Worm (Caenorhabditis elegans) whole organism, L4 larva: ENCODE results near the gene F45E1.2.

Experiments used
- D1046.2 ChIP-seq: fragments of 200-800 bp; sonication (Bioruptor generic); IDR thresholded peaks from 2 replicates; pipeline ENCODE4 v1.3.6; 2022; ENCODE audit warnings: missing genetic modification characterization, missing compliant biosample characterization
- F44E2.7 ChIP-seq: fragments of 200-800 bp; sonication (Bioruptor generic); IDR thresholded peaks from 2 replicates; pipeline ENCODE4 v2.1.2; 2022; ENCODE audit warnings: missing genetic modification characterization, missing compliant biosample characterization
- F49E8.2 ChIP-seq: sonication (generic microtip); optimal IDR thresholded peaks from 2 replicates; lab custom pipeline; 2016; ENCODE audit warnings: missing compliant biosample characterization, mild to moderate bottlenecking, missing genetic modification characterization, borderline replicate concordance
- R02D3.7 ChIP-seq: fragments of 150-350 bp; sonication (generic microtip); optimal IDR thresholded peaks from 3 replicates; lab custom pipeline; 2014; ENCODE audit warnings: missing biosample characterization, missing genetic modification characterization
- Y48G9A.11 ChIP-seq: fragments of 200-800 bp; sonication (Bioruptor generic); IDR thresholded peaks from 2 replicates; pipeline ENCODE4 v1.3.6; 2022; ENCODE audit warnings: missing genetic modification reagents, missing genetic modification characterization, missing compliant biosample characterization
- ZK337.2 ChIP-seq: fragments of 200-800 bp; sonication (Bioruptor generic); IDR thresholded peaks from 2 replicates; pipeline ENCODE4 v1.3.6; 2022; ENCODE audit warnings: missing genetic modification reagents, missing genetic modification characterization, missing compliant biosample characterization
- arid-1 ChIP-seq: fragments of 200-800 bp; sonication (Bioruptor generic); conservative IDR thresholded peaks from 2 replicates; pipeline ENCODE4 v1.3.6; 2022; ENCODE audit warnings: missing genetic modification reagents, missing genetic modification characterization, missing compliant biosample characterization
- ceh-20 ChIP-seq: fragments of 200-800 bp; sonication (Bioruptor generic); IDR thresholded peaks from 2 replicates; pipeline ENCODE4 v1.3.6; 2022; ENCODE audit warnings: missing genetic modification reagents, missing genetic modification characterization, missing compliant biosample characterization
- ceh-82 ChIP-seq: sonication (generic microtip); optimal IDR thresholded peaks from 2 replicates; lab custom pipeline; 2017; ENCODE audit warnings: missing biosample characterization, missing genetic modification characterization
- cey-2 ChIP-seq: sonication (generic microtip); optimal IDR thresholded peaks from 3 replicates; lab custom pipeline; 2017; ENCODE audit warnings: missing genetic modification characterization, mild to moderate bottlenecking, missing compliant biosample characterization, antibody characterized with exemption, borderline replicate concordance; ENCODE audit not compliant: insufficient read depth
- daf-12 ChIP-seq: fragments of 150-350 bp; optimal IDR thresholded peaks from 2 replicates; lab custom pipeline; 2014; ENCODE audit warnings: missing biosample characterization, missing genetic modification reagents, missing genetic modification characterization
- daf-16 ChIP-seq, 3 experiments: sonication (generic microtip); optimal IDR thresholded peaks; 2 replicates each; lab custom pipeline; 2016 to 2017; ENCODE audit warnings: missing genetic modification characterization in 3 of 3, missing genetic modification reagents in 3 of 3, mild to moderate bottlenecking in 2 of 3, missing compliant biosample characterization in 2 of 3, missing biosample characterization in 1 of 3, moderate library complexity in 1 of 3
- daf-19 ChIP-seq: fragments of 200-800 bp; sonication (Bioruptor generic); conservative IDR thresholded peaks from 2 replicates; pipeline ENCODE4 v1.3.6; 2022; ENCODE audit warnings: missing genetic modification characterization, missing compliant biosample characterization
- dmd-6 ChIP-seq: fragments of 200-800 bp; sonication (Bioruptor generic); IDR thresholded peaks from 2 replicates; pipeline ENCODE4 v1.3.6; 2022; ENCODE audit warnings: missing genetic modification reagents, missing genetic modification characterization, missing compliant biosample characterization
- dve-1 ChIP-seq: sonication (generic microtip); optimal IDR thresholded peaks from 2 replicates; lab custom pipeline; 2017; ENCODE audit warnings: antibody characterized with exemption, mild to moderate bottlenecking, missing genetic modification characterization, missing compliant biosample characterization; ENCODE audit not compliant: insufficient read depth
- fos-1 ChIP-seq: fragments of 150-350 bp; optimal IDR thresholded peaks from 2 replicates; lab custom pipeline; 2014; ENCODE audit warnings: missing biosample characterization, missing genetic modification characterization
- hlh-11 ChIP-seq: fragments of 200-800 bp; sonication (Bioruptor generic); optimal IDR thresholded peaks from 2 replicates; lab custom pipeline; 2018; ENCODE audit warnings: mild to moderate bottlenecking, missing genetic modification characterization, missing compliant biosample characterization
- hlh-30 ChIP-seq: sonication (generic microtip); optimal IDR thresholded peaks from 2 replicates; lab custom pipeline; 2017; ENCODE audit warnings: antibody characterized with exemption, mild to moderate bottlenecking, missing genetic modification characterization, missing compliant biosample characterization; ENCODE audit not compliant: insufficient read depth
- hmg-1.1 ChIP-seq: fragments of 200-800 bp; sonication (Bioruptor generic); IDR thresholded peaks from 2 replicates; pipeline ENCODE4 v1.3.6; 2022; ENCODE audit warnings: missing genetic modification reagents, missing genetic modification characterization, missing compliant biosample characterization
- lin-1 ChIP-seq: fragments of 200-800 bp; sonication (Bioruptor generic); IDR thresholded peaks from 2 replicates; pipeline ENCODE4 v1.3.6; 2022; ENCODE audit warnings: missing genetic modification reagents, missing genetic modification characterization, missing compliant biosample characterization
- lin-13 ChIP-seq: fragments of 150-350 bp; optimal IDR thresholded peaks from 2 replicates; lab custom pipeline; 2014; ENCODE audit warnings: missing biosample characterization, missing genetic modification reagents, missing genetic modification characterization
- lin-29 ChIP-seq: fragments of 200-800 bp; sonication (Bioruptor generic); IDR thresholded peaks from 2 replicates; pipeline ENCODE4 v1.3.6; 2022; ENCODE audit warnings: missing genetic modification reagents, missing genetic modification characterization, missing compliant biosample characterization
- lin-38 ChIP-seq: fragments of 200-800 bp; sonication (Bioruptor generic); IDR thresholded peaks from 2 replicates; pipeline ENCODE4 v1.3.6; 2022; ENCODE audit warnings: missing genetic modification reagents, missing genetic modification characterization, missing compliant biosample characterization
- lin-39 ChIP-seq: fragments of 150-350 bp; optimal IDR thresholded peaks from 2 replicates; lab custom pipeline; 2014; ENCODE audit warnings: missing biosample characterization, missing genetic modification reagents, missing genetic modification characterization
- lir-3 ChIP-seq: sonication (generic microtip); optimal IDR thresholded peaks from 2 replicates; lab custom pipeline; 2016; ENCODE audit warnings: mild to moderate bottlenecking, missing genetic modification characterization, missing compliant biosample characterization
- lsy-2 ChIP-seq, 2 experiments: fragments of 150-350 bp in 1 of 2; sonication (generic microtip) in 1 of 2; optimal IDR thresholded peaks; 2 replicates each; lab custom pipeline; 2014 to 2017; ENCODE audit warnings: missing biosample characterization in 2 of 2, missing genetic modification characterization in 2 of 2
- mep-1 ChIP-seq: fragments of 150-350 bp; sonication (generic microtip); optimal IDR thresholded peaks from 3 replicates; lab custom pipeline; 2014; ENCODE audit warnings: missing biosample characterization, missing genetic modification characterization
- mes-2 ChIP-seq: sonication (generic microtip); optimal IDR thresholded peaks from 2 replicates; lab custom pipeline; 2016; ENCODE audit warnings: missing genotype, mild to moderate bottlenecking, missing genetic modification characterization, missing compliant biosample characterization; ENCODE audit not compliant: poor library complexity, severe bottlenecking
- nhr-10 ChIP-seq: fragments of 150-350 bp; optimal IDR thresholded peaks from 2 replicates; lab custom pipeline; 2014; ENCODE audit warnings: missing biosample characterization, missing genetic modification characterization
- nhr-111 ChIP-seq: fragments of 200-800 bp; sonication (Bioruptor generic); optimal IDR thresholded peaks from 2 replicates; lab custom pipeline; 2018; ENCODE audit warnings: mild to moderate bottlenecking, missing genetic modification characterization, missing compliant biosample characterization
- nhr-28 ChIP-seq: fragments of 150-350 bp; optimal IDR thresholded peaks from 2 replicates; lab custom pipeline; 2014; ENCODE audit warnings: missing biosample characterization, missing genetic modification characterization
- nhr-42 ChIP-seq: fragments of 200-800 bp; sonication (Bioruptor generic); IDR thresholded peaks from 2 replicates; pipeline ENCODE4 v1.3.6; 2022; ENCODE audit warnings: missing genetic modification characterization, missing compliant biosample characterization
- nhr-48 ChIP-seq: sonication (generic microtip); optimal IDR thresholded peaks from 2 replicates; lab custom pipeline; 2016; ENCODE audit warnings: mild to moderate bottlenecking, missing genetic modification characterization, missing compliant biosample characterization
- nhr-77 ChIP-seq: fragments of 150-350 bp; optimal IDR thresholded peaks from 2 replicates; lab custom pipeline; 2014; ENCODE audit warnings: missing biosample characterization, missing genetic modification characterization
- pha-4 ChIP-seq, 2 experiments: fragments of 150-350 bp in 1 of 2; fragments of 200-800 bp in 1 of 2; sonication (Bioruptor generic) in 1 of 2; IDR thresholded peaks in 1 of 2; optimal IDR thresholded peaks in 1 of 2; 2 replicates each; pipeline versions ENCODE4 v1.3.6 to Lab custom; 2014 to 2022; ENCODE audit warnings: missing genetic modification characterization in 2 of 2, missing genetic modification reagents in 2 of 2, missing biosample characterization in 1 of 2, missing compliant biosample characterization in 1 of 2
- pqm-1 ChIP-seq: sonication (generic microtip); optimal IDR thresholded peaks from 2 replicates; lab custom pipeline; 2017; ENCODE audit warnings: missing biosample characterization, missing genetic modification characterization
- rbr-2 ChIP-seq: sonication (generic microtip); optimal IDR thresholded peaks from 2 replicates; lab custom pipeline; 2016; ENCODE audit warnings: missing genotype, missing genetic modification characterization, missing compliant biosample characterization
- skn-1 ChIP-seq: fragments of 150-350 bp; optimal IDR thresholded peaks from 2 replicates; lab custom pipeline; 2014; ENCODE audit warnings: missing biosample characterization, missing genetic modification characterization
- snpc-1.2 ChIP-seq: fragments of 200-800 bp; sonication (Bioruptor generic); IDR thresholded peaks from 2 replicates; pipeline ENCODE4 v1.3.6; 2022; ENCODE audit warnings: missing genetic modification reagents, missing genetic modification characterization, missing compliant biosample characterization
- unc-62 ChIP-seq, 3 experiments: fragments of 150-350 bp in 1 of 3; sonication (generic microtip); optimal IDR thresholded peaks in 2 of 3; peaks in 1 of 3; 1 replicate in 1 of 3; 2 replicates in 2 of 3; lab custom pipeline; 2014 to 2017; ENCODE audit warnings: missing biosample characterization in 3 of 3, missing genetic modification characterization in 3 of 3, missing genetic modification reagents in 3 of 3, missing genotype in 1 of 3
- zfp-3 ChIP-seq: fragments of 200-800 bp; sonication (Bioruptor generic); conservative IDR thresholded peaks from 2 replicates; pipeline ENCODE4 v1.3.6; 2022; ENCODE audit warnings: missing genetic modification reagents, missing genetic modification characterization, missing compliant biosample characterization
- zip-11 ChIP-seq: fragments of 200-800 bp; sonication (Bioruptor generic); IDR thresholded peaks from 2 replicates; pipeline ENCODE4 v1.3.6; 2022; ENCODE audit warnings: missing genetic modification characterization, missing compliant biosample characterization
- zip-2 ChIP-seq: fragments of 150-350 bp; optimal IDR thresholded peaks from 2 replicates; lab custom pipeline; 2014; ENCODE audit warnings: missing biosample characterization, missing genetic modification characterization

The F45E1.2 gene

ce11 chrX:7958203-7958602 lies 45.3 kb upstream of the F45E1.2 start, which contains the start of gene sfxn-2:
Gene sfxn-2, minus strand, starts transcription at chrX:7958303.
- TF ChIP-seq hlh-30 (tag; lab: Kevin White, UChicago) (peak; percentile 28), unc-62 (GFP tag; optimal IDR thresholded peaks at IDR 0.05 in 1 of 2; lab: Kevin White, UChicago) (no peak), unc-62 (tag; optimal IDR thresholded peaks at IDR 0.05; lab: Kevin White, UChicago) (no peak), lin-1 (GFP tag; lab: Robert Waterston, UW) (no peak), fos-1 (tag; lab: Kevin White, UChicago) (no peak), nhr-48 (no peak)

- TF ChIP-seq hlh-30 (tag; lab: Kevin White, UChicago) (no peak), zfp-3 (GFP tag; lab: Robert Waterston, UW) (no peak), rbr-2 (tag; lab: Kevin White, UChicago) (no peak), lir-3 (tag; lab: Kevin White, UChicago) (no peak), F49E8.2 (no peak), nhr-111 (GFP tag; lab: Kevin White, UChicago) (no peak), F44E2.7 (GFP tag; lab: Robert Waterston, UW) (no peak), nhr-48 (no peak), arid-1 (no peak), zip-2 (tag; lab: Kevin White, UChicago) (no peak), snpc-1.2 (GFP tag; lab: Robert Waterston, UW) (no peak), lin-39 (tag; lab: Kevin White, UChicago) (no peak), skn-1 (tag; lab: Kevin White, UChicago) (no peak), D1046.2 (GFP tag; lab: Robert Waterston, UW) (no peak)
Measured at ce11 chrX:7961623-7962022, 41.9 kb upstream of the F45E1.2 start, which contains the start of gene sem-5. Gene sem-5, minus strand, starts transcription at chrX:7961723.

- TF ChIP-seq daf-16 (GFP tag; optimal IDR thresholded peaks at IDR 0.05; lab: Kevin White, UChicago) (peak in 1 of 2 experiments; percentile 71), daf-16 (tag; optimal IDR thresholded peaks at IDR 0.05; lab: Kevin White, UChicago) (peak; percentile 98), dve-1 (peak; percentile 89), hmg-1.1 (peak; percentile 58), lin-39 (tag; lab: Kevin White, UChicago) (no peak), mes-2 (peak; percentile 32), pha-4 (GFP tag; IDR thresholded peaks at IDR 0.05; lab: Robert Waterston, UW) (peak; percentile 63; the same call in 1 of the 2 replicates), pha-4 (tag; optimal IDR thresholded peaks at IDR 0.05; lab: Kevin White, UChicago) (no peak), cey-2 (tag; lab: Kevin White, UChicago) (peak; percentile 5), arid-1 (no peak), D1046.2 (GFP tag; lab: Robert Waterston, UW) (no peak), lin-38 (no peak), R02D3.7 (tag; lab: Kevin White, UChicago) (no peak), ZK337.2 (GFP tag; lab: Robert Waterston, UW) (no peak), nhr-42 (GFP tag; lab: Robert Waterston, UW) (peak; percentile 72; the same call in 1 of the 2 replicates), zfp-3 (GFP tag; lab: Robert Waterston, UW) (0 out of 2 replicates have a peak, but pooled peaks have one; percentile 39), nhr-28 (tag; lab: Kevin White, UChicago) (peak; percentile 94), daf-12 (tag; lab: Kevin White, UChicago) (no peak), hlh-30 (tag; lab: Kevin White, UChicago) (peak; percentile 84), lin-29 (GFP tag; lab: Robert Waterston, UW) (no peak), mep-1 (tag; lab: Kevin White, UChicago) (peak; percentile 69), zip-11 (GFP tag; lab: Robert Waterston, UW) (no peak), zip-2 (tag; lab: Kevin White, UChicago) (no peak), ceh-20 (GFP tag; lab: Robert Waterston, UW) (peak; percentile 35; the same call in 1 of the 2 replicates), hlh-11 (tag; lab: Kevin White, UChicago) (peak; percentile 98), daf-19 (GFP tag; lab: Robert Waterston, UW) (no peak), lsy-2 (tag; optimal IDR thresholded peaks at IDR 0.05; lab: Kevin White, UChicago) (peak; percentile 39 to 58), nhr-10 (tag; lab: Kevin White, UChicago) (peak; percentile 60), pqm-1 (tag; lab: Kevin White, UChicago) (peak; percentile 100), lin-13 (GFP tag; lab: Kevin White, UChicago) (no peak), Y48G9A.11 (GFP tag; lab: Robert Waterston, UW) (no peak), nhr-77 (peak; percentile 83), ceh-82 (tag; lab: Kevin White, UChicago) (no peak), lin-1 (GFP tag; lab: Robert Waterston, UW) (peak; percentile 84), dmd-6 (peak; percentile 96)
Measured at ce11 chrX:7962056-7962485, 41.5 kb upstream of the F45E1.2 start.
